Worm (Caenorhabditis elegans): ENCODE data around the gene T27A1.3.

DNA sequence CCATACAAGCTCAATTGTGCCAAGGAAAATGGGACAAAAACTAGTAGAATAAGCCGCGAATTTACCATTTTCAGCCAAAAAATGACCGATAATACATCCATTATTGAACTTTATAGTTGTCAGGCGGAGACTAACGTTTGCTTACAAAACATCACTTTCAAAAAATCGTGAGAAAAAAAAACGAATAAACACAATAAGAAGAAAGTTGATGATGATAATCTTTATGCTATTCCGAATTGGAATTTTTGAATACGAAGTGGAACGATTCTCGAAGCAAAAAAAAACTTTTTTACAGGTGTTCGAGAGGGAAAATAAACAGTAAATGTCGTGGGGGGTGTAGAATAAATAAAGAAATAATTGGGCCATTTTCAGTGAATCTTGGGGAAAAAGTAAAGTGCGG, 42.3 kb downstream of the T27A1.3 start, which contains the start of gene W08F4.7:
- TF ChIP-seq T22C8.4 (GFP tag; IDR thresholded peaks at IDR 0.05) (no peak), ztf-29 (GFP tag; IDR thresholded peaks at IDR 0.05) (no peak), ztf-23 (GFP tag; IDR thresholded peaks at IDR 0.05) (no peak), flt-1 (GFP tag; IDR thresholded peaks at IDR 0.05) (no peak), med-1 (GFP tag; optimal IDR thresholded peaks at IDR 0.05; ENCODE audit: insufficient read depth) (no peak), ref-1 (GFP tag; conservative IDR thresholded peaks at IDR 0.05) (no peak), cog-1 (tag; optimal IDR thresholded peaks at IDR 0.05) (no peak), tab-1 (GFP tag; IDR thresholded peaks at IDR 0.05) (no peak)

All from whole organism, midembryonic.